Fruit fly (Drosophila melanogaster): ENCODE data around the gene MED24.

- TF ChIP-seq insv (optimal IDR thresholded peaks at IDR 0.05) (no peak), ttk (optimal IDR thresholded peaks at IDR 0.05) (no peak), psq (optimal IDR thresholded peaks at IDR 0.05) (no peak), Myc (optimal IDR thresholded peaks at IDR 0.05) (no peak), Sin3A (optimal IDR thresholded peaks at IDR 0.05) (no peak)
Observed at dm6 chr3L:8193016-8193415, 1.9 kb downstream of the MED24 start, which contains the start of gene CG7387.
